Fruit fly (Drosophila melanogaster) S2 (cell line): ENCODE results near the gene CG14440.

Experiments
- CG8478 ChIP-seq: fragments of >200 bp; optimal IDR thresholded peaks from 2 replicates; lab custom pipeline; 2018
- CTCF ChIP-seq, 2 experiments: fragments of >200 bp; optimal IDR thresholded peaks; 2 replicates each; lab custom pipeline; 2018

The CG14440 gene

DNA sequence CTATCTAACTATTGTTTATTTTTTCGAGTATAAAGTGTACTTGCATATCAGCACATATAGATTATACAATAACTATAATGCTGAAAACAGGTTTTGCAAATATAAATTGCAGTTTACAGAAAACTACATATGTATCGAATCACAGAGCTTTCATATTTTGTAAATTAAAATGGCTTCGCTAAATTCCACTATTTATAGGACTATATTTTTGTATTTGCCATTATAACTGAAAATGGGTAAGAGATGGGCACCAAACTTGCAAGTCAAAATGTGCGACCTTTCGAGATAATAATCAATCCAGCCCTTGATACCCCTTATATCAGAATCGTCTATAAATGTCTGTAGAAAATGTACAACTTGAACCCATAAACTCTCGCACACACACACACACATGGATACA, 4.9 kb upstream of the CG14440 start:
- no peak for TF ChIP-seq CG8478
- no peak for TF ChIP-seq CTCF (optimal IDR thresholded peaks at IDR 0.05; lab: Kevin White, UChicago)

DNA sequence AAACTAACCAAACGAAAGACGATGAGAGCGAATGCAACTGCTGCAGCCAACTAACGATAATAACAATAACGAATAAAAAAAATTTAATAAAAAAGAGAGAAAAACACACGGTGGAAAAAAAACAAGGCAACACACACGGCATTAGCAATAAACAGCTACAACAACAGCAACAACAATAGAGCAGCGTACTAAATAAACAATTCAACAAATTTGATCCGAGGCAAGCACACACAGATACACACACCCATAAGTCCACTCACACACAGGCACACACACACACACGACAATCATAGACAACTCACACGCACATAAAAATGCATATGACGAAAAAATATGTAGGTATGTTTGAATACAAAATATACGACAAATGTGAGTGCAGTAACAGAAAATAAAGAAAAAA, 4.2 kb upstream of the CG14440 start:
- TF ChIP-seq CTCF (optimal IDR thresholded peaks at IDR 0.05; lab: Kevin White, UChicago) (no peak), CG8478 (no peak)

dm6 chrX:6702028-6702433, 3.7 kb upstream of the CG14440 start:
- TF ChIP-seq CTCF (optimal IDR thresholded peaks at IDR 0.05; lab: Kevin White, UChicago) (no peak), CG8478 (no peak)

DNA sequence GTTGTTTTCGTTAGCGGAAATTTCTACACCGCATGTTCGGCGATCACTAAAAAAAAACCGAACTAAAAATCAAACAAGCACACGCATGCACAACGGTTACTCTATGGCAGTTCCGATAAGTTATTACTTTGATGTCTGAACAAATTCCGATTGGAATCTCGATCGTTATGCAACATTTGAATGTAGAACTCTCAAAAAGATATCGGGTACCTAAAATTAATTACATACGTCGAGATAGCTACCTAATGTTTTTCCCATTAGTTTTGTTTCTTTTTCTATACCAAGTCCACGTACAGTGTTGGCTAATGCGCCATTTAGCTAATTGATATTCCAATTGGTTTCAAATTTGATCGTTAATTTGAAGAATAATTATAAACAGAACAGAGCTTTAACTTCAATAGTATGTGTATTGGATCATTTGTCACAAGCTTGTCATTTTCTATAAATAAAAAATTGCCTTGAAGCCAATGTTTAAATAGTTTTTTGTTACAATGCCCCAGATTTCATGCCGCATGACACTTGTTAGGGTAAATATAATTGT, 2.7 kb upstream of the CG14440 start:
- TF ChIP-seq CTCF (optimal IDR thresholded peaks at IDR 0.05; lab: Kevin White, UChicago) = no peak
- TF ChIP-seq CG8478 = no peak

dm6 chrX:6700263-6700989, 2.1 kb upstream of the CG14440 start:
- TF ChIP-seq CTCF (optimal IDR thresholded peaks at IDR 0.05; lab: Kevin White, UChicago) (no peak), CG8478 (no peak)

dm6 chrX:6699255-6699885, 1.0 kb upstream of the CG14440 start, which contains the start of gene CG14441:
Gene CG14441 (plus strand): TSS chrX:6699508.
- TF ChIP-seq CG8478 (no peak), CTCF (optimal IDR thresholded peaks at IDR 0.05; lab: Kevin White, UChicago) (no peak)

dm6 chrX:6696467-6696866, 1.9 kb downstream of the CG14440 start:
- TF ChIP-seq CTCF (optimal IDR thresholded peaks at IDR 0.05; lab: Kevin White, UChicago) = no peak
- no peak for TF ChIP-seq CG8478

DNA sequence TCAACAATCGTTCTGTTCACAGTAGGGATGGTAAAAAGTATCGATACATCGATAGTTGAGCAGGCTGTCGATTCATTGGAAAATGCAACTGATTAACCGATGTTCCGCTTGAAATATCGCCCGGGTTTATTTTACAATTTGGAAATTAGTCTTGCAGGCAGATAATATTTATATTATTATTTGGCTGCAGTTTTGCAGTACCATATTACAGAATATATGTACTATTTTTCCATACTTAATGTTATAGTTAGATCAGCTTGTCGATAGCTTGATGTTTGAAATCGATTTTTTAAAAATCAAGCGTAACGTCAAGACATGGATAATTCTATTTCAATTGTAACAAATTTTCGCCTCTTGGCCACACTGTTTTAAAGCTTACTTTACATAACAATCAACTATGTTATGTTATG, 3.4 kb downstream of the CG14440 start, which contains the start of gene CG14442:
TSS of gene CG14442 (minus strand) at position 29 of the 410 bp plus-strand sequence.
- no peak for TF ChIP-seq CTCF (optimal IDR thresholded peaks at IDR 0.05; lab: Kevin White, UChicago)
- no peak for TF ChIP-seq CG8478

dm6 chrX:6694105-6694788, 4.1 kb downstream of the CG14440 start:
- no peak for TF ChIP-seq CTCF (optimal IDR thresholded peaks at IDR 0.05; lab: Kevin White, UChicago)
- no peak for TF ChIP-seq CG8478

DNA sequence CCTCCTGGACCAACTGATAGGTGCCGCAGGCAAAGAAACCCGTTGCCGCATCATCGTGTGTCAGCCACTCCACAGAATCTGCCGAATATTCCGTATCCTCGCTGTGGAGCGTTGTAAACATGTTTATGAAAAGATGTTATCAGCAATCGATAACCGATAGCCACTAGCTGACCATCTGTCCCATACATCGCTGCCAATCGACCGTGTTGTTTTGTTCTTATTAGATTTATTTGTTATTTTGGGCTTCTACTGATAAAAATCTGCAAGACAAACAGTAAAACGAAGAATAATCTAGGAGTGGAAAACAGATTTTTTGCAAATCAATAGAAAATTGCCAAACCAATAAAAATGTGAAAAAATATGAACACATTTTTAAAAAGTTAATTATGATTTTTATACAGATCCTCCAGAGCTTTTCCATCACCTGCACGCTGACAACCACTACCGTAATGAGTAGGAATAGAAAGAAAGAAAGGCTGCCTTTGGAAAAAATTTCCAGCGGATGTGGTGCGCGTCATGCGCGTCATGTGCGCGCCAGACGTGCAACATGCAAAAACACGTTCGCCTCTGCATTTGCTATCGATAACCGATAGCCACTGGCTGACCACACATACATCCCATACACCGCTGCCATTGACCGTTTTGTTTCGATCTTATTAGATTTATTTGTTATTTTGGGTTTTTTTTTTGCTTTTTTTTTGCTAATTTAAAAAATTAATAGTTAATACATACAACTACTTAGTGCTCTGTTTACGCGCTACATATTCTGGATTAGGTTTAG, 9.6 kb downstream of the CG14440 start, which contains the start of gene CG3184:
TSS of gene CG3184 (minus strand) at position 155 of the 781 bp plus-strand sequence.
- no peak for TF ChIP-seq CTCF (optimal IDR thresholded peaks at IDR 0.05; lab: Kevin White, UChicago)
- no peak for TF ChIP-seq CG8478

DNA sequence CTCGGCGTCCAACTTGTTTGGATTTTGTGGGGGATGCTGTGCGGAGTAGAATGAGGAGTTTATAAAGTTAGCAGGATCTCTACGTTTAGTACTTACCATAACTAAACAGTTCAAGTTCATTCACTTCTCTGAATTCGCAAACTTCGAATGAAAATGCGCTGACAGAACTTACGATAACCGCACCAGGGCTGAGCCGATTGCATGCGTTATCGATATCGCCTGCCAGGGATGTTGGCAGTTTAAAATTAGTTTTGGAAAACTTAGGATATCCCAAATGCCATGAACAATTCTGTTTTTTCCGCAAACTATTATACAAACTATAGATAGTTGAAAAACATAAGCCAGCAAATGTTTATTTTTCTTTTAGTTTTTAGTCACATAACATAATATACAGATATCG, 11.1 kb downstream of the CG14440 start, which contains the start of gene CG44303:
TSS of gene CG44303 (minus strand) at position 154 of the 400 bp plus-strand sequence.
- TF ChIP-seq CTCF (optimal IDR thresholded peaks at IDR 0.05; lab: Kevin White, UChicago) (no peak), CG8478 (no peak)

dm6 chrX:6683635-6684499, 14.5 kb downstream of the CG14440 start, which contains the start of gene Pink1:
Gene Pink1 (plus strand): TSS chrX:6683798.
- TF ChIP-seq CTCF (optimal IDR thresholded peaks at IDR 0.05; lab: Kevin White, UChicago) (peak in 1 of 2 experiments; percentile 37), CG8478 (no peak)

dm6 chrX:6681467-6681866, 16.9 kb downstream of the CG14440 start, which contains the start of gene Fum2:
Gene Fum2 (plus strand): TSS chrX:6681767.
- TF ChIP-seq CTCF (optimal IDR thresholded peaks at IDR 0.05; lab: Kevin White, UChicago) (no peak), CG8478 (no peak)

dm6 chrX:6679502-6679810, 18.9 kb downstream of the CG14440 start:
- no peak for TF ChIP-seq CTCF (optimal IDR thresholded peaks at IDR 0.05; lab: Kevin White, UChicago)
- TF ChIP-seq CG8478 = no peak
